Worm (Caenorhabditis elegans) whole organism, late embryonic: Measurements from ENCODE around the gene R04B5.1.

Experiments
- C08G9.2 ChIP-seq: sonication (generic microtip); optimal IDR thresholded peaks from 2 replicates; lab custom pipeline; 2016; ENCODE audit warnings: mild to moderate bottlenecking, missing genetic modification characterization, moderate library complexity, missing compliant biosample characterization
- F13H6.1 ChIP-seq: sonication (generic microtip); optimal IDR thresholded peaks from 2 replicates; lab custom pipeline; 2016; ENCODE audit warnings: missing genetic modification characterization, missing compliant biosample characterization
- K02D7.2 ChIP-seq: sonication (generic microtip); optimal IDR thresholded peaks from 2 replicates; lab custom pipeline; 2017; ENCODE audit warnings: mild to moderate bottlenecking, missing genetic modification characterization, missing compliant biosample characterization
- K09A11.1 ChIP-seq: sonication (generic microtip); optimal IDR thresholded peaks from 2 replicates; lab custom pipeline; 2017; ENCODE audit warnings: antibody characterized with exemption, mild to moderate bottlenecking, missing genetic modification characterization, missing compliant biosample characterization; ENCODE audit not compliant: insufficient read depth
- T23F11.4 ChIP-seq: fragments of 200-800 bp; sonication (Bioruptor generic); optimal IDR thresholded peaks from 2 replicates; lab custom pipeline; 2018; ENCODE audit warnings: mild to moderate bottlenecking, missing genetic modification characterization, missing compliant biosample characterization
- Y22D7AL.16 ChIP-seq: sonication (generic microtip); optimal IDR thresholded peaks from 2 replicates; lab custom pipeline; 2016; ENCODE audit warnings: missing genetic modification characterization, missing compliant biosample characterization
- ahr-1 ChIP-seq: sonication (generic microtip); optimal IDR thresholded peaks from 2 replicates; lab custom pipeline; 2016; ENCODE audit warnings: missing genetic modification characterization, missing compliant biosample characterization
- ceh-14 ChIP-seq: sonication (generic microtip); optimal IDR thresholded peaks from 2 replicates; lab custom pipeline; 2016; ENCODE audit warnings: missing genotype, missing genetic modification characterization, missing compliant biosample characterization
- ceh-18 ChIP-seq: sonication (generic microtip); optimal IDR thresholded peaks from 2 replicates; lab custom pipeline; 2016; ENCODE audit warnings: missing genetic modification characterization, missing compliant biosample characterization
- ceh-22 ChIP-seq: sonication (generic microtip); optimal IDR thresholded peaks from 2 replicates; lab custom pipeline; 2017; ENCODE audit warnings: missing biosample characterization, missing genetic modification characterization
- ceh-30 ChIP-seq: fragments of 150-350 bp; optimal IDR thresholded peaks from 2 replicates; lab custom pipeline; 2014; ENCODE audit warnings: missing biosample characterization, missing genetic modification characterization
- ceh-31 ChIP-seq: sonication (generic microtip); optimal IDR thresholded peaks from 2 replicates; lab custom pipeline; 2016; ENCODE audit warnings: missing genetic modification characterization, missing compliant biosample characterization
- ceh-34 ChIP-seq: sonication (generic microtip); optimal IDR thresholded peaks from 2 replicates; lab custom pipeline; 2016; ENCODE audit warnings: mild to moderate bottlenecking, missing genetic modification characterization, missing compliant biosample characterization
- ceh-45 ChIP-seq: fragments of 200-800 bp; sonication (Bioruptor generic); IDR thresholded peaks from 2 replicates; pipeline ENCODE4 v1.3.6; 2022; ENCODE audit warnings: missing genetic modification reagents, missing genetic modification characterization, missing compliant biosample characterization
- ceh-48 ChIP-seq: sonication (generic microtip); optimal IDR thresholded peaks from 2 replicates; lab custom pipeline; 2016; ENCODE audit warnings: missing genetic modification characterization, inconsistent platforms, missing compliant biosample characterization
- che-1 ChIP-seq: sonication (generic microtip); optimal IDR thresholded peaks from 2 replicates; lab custom pipeline; 2016; ENCODE audit warnings: mild to moderate bottlenecking, missing genetic modification characterization, missing compliant biosample characterization
- eyg-1 ChIP-seq: sonication (generic microtip); optimal IDR thresholded peaks from 2 replicates; lab custom pipeline; 2016; ENCODE audit warnings: missing genotype, missing genetic modification characterization, missing compliant biosample characterization
- fax-1 ChIP-seq: sonication (generic microtip); optimal IDR thresholded peaks from 2 replicates; lab custom pipeline; 2016; ENCODE audit warnings: missing genotype, missing genetic modification characterization, missing compliant biosample characterization
- fkh-10 ChIP-seq: fragments of 150-350 bp; optimal IDR thresholded peaks from 2 replicates; lab custom pipeline; 2014; ENCODE audit warnings: missing biosample characterization, missing genetic modification reagents, missing genetic modification characterization
- fkh-6 ChIP-seq: sonication (generic microtip); optimal IDR thresholded peaks from 2 replicates; lab custom pipeline; 2016; ENCODE audit warnings: missing genetic modification characterization, missing compliant biosample characterization
- gmeb-2 ChIP-seq: sonication (generic microtip); optimal IDR thresholded peaks from 2 replicates; lab custom pipeline; 2016; ENCODE audit warnings: missing genetic modification characterization, inconsistent platforms, missing compliant biosample characterization
- hlh-13 ChIP-seq: fragments of 200-800 bp; sonication (Bioruptor generic); optimal IDR thresholded peaks from 2 replicates; lab custom pipeline; 2018; ENCODE audit warnings: mild to moderate bottlenecking, missing genetic modification characterization, missing compliant biosample characterization
- hlh-15 ChIP-seq: sonication (generic microtip); optimal IDR thresholded peaks from 2 replicates; lab custom pipeline; 2016; ENCODE audit warnings: missing genetic modification characterization, missing compliant biosample characterization
- hlh-30 ChIP-seq: sonication (generic microtip); optimal IDR thresholded peaks from 2 replicates; lab custom pipeline; 2017; ENCODE audit warnings: antibody characterized with exemption, missing genetic modification characterization, missing compliant biosample characterization; ENCODE audit not compliant: insufficient read depth
- hlh-6 ChIP-seq: sonication (generic microtip); optimal IDR thresholded peaks from 2 replicates; lab custom pipeline; 2016; ENCODE audit warnings: missing genotype, missing genetic modification characterization, missing compliant biosample characterization
- pat-9 ChIP-seq: fragments of 200-800 bp; sonication (Bioruptor generic); optimal IDR thresholded peaks from 2 replicates; lab custom pipeline; 2018; ENCODE audit warnings: mild to moderate bottlenecking, missing genetic modification characterization, moderate library complexity, missing compliant biosample characterization
- pax-1 ChIP-seq: fragments of 150-350 bp; optimal IDR thresholded peaks from 2 replicates; lab custom pipeline; 2014; ENCODE audit warnings: missing biosample characterization, missing genetic modification characterization
- pha-2 ChIP-seq: sonication (generic microtip); optimal IDR thresholded peaks from 2 replicates; lab custom pipeline; 2017; ENCODE audit warnings: mild to moderate bottlenecking, missing genetic modification characterization, missing compliant biosample characterization
- pha-4 ChIP-seq: fragments of 150-350 bp; optimal IDR thresholded peaks from 2 replicates; lab custom pipeline; 2018; ENCODE audit warnings: missing biosample characterization, missing genetic modification reagents, missing genetic modification characterization
- pros-1 ChIP-seq: fragments of 150-350 bp; optimal IDR thresholded peaks from 2 replicates; lab custom pipeline; 2014; ENCODE audit warnings: missing biosample characterization, missing genetic modification reagents, missing genetic modification characterization
- ref-2 ChIP-seq: sonication (generic microtip); optimal IDR thresholded peaks from 2 replicates; lab custom pipeline; 2016; ENCODE audit warnings: missing genetic modification characterization, missing compliant biosample characterization
- rnt-1 ChIP-seq: sonication (generic microtip); optimal IDR thresholded peaks from 2 replicates; lab custom pipeline; 2016; ENCODE audit warnings: missing genetic modification characterization, missing compliant biosample characterization
- sox-2 ChIP-seq: fragments of 200-800 bp; sonication (Bioruptor generic); IDR thresholded peaks from 2 replicates; pipeline ENCODE4 v1.3.6; 2022; ENCODE audit warnings: missing genetic modification reagents, missing genetic modification characterization, missing compliant biosample characterization
- syd-9 ChIP-seq: sonication (generic microtip); optimal IDR thresholded peaks from 2 replicates; lab custom pipeline; 2016; ENCODE audit warnings: mild to moderate bottlenecking, missing genetic modification characterization, moderate library complexity, missing compliant biosample characterization
- tbx-2 ChIP-seq: sonication (generic microtip); optimal IDR thresholded peaks from 2 replicates; lab custom pipeline; 2016; ENCODE audit warnings: missing genetic modification characterization, missing compliant biosample characterization
- unc-3 ChIP-seq, 2 experiments: fragments of 200-800 bp in 1 of 2; sonication (Bioruptor generic) in 1 of 2; sonication (generic microtip) in 1 of 2; conservative IDR thresholded peaks in 1 of 2; optimal IDR thresholded peaks in 1 of 2; 2 replicates each; pipeline versions ENCODE4 v1.3.6 to Lab custom; 2016 to 2022; ENCODE audit warnings: missing compliant biosample characterization in 2 of 2, missing genetic modification characterization in 2 of 2, missing genetic modification reagents in 1 of 2
- unc-42 ChIP-seq: sonication (generic microtip); optimal IDR thresholded peaks from 2 replicates; lab custom pipeline; 2016; ENCODE audit warnings: missing genotype, missing genetic modification characterization, missing compliant biosample characterization
- unc-86 ChIP-seq: sonication (generic microtip); optimal IDR thresholded peaks from 2 replicates; lab custom pipeline; 2016; ENCODE audit warnings: missing genetic modification characterization, missing compliant biosample characterization

R04B5.1 gene

DNA sequence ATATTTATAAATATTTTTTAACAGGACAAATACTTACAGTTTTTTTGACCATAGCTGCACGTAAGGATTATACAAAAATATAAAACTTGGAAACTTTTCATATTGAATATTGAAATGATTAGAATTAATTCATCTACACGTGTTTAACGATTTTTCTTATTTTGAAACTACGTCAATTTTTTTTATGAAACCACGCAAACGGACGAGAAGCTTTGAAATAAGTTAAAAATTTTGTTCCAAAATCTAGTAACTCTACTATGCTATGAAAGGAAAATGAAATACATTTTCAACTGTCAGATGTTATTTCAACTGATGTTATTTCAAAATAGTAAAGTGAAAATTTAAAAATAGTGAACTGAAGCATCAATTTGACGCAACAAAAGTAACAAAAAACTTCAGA, 4.4 kb downstream of the R04B5.1 start, which contains the start of gene F57A8.6:
F57A8.6 (minus strand) TSS at position 101 of the 400 bp plus-strand sequence.
- no peak for TF ChIP-seq T23F11.4
- no peak for TF ChIP-seq gmeb-2 (tag; lab: Kevin White, UChicago)
- TF ChIP-seq ceh-14 (tag; lab: Kevin White, UChicago) = no peak
- no peak for TF ChIP-seq ceh-34 (tag; lab: Kevin White, UChicago)
- TF ChIP-seq ceh-48 (tag; lab: Kevin White, UChicago) = no peak
- TF ChIP-seq fkh-10 (GFP tag; lab: Kevin White, UChicago) = no peak
- no peak for TF ChIP-seq tbx-2 (tag; lab: Kevin White, UChicago)
- no peak for TF ChIP-seq che-1 (tag; lab: Kevin White, UChicago)
- TF ChIP-seq pha-2 (tag; lab: Kevin White, UChicago) = no peak
- no peak for TF ChIP-seq hlh-30 (tag; lab: Kevin White, UChicago)
- no peak for TF ChIP-seq fkh-6 (tag; lab: Kevin White, UChicago)
- no peak for TF ChIP-seq pros-1 (tag; lab: Kevin White, UChicago)

DNA sequence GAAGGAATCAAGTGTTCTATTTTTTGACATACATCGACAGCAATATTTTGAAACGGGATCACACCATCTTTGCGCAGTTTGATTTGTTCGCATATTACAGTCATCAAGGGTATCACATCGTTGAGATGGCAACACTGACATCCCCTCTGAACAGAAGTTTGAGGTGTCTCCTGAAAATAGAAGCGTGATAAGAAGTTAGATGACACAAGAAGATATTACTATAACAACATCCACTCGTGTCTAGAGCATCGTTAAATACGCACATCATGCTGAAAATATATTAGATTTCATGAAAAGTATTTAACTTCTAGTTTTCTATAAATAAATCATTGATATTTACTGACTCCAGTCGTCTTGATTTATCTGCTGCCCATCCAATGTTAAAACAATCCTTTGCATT, 5.4 kb downstream of the R04B5.1 start:
- TF ChIP-seq ceh-18 (tag; lab: Kevin White, UChicago) = no peak
- TF ChIP-seq fkh-6 (tag; lab: Kevin White, UChicago) = no peak
- TF ChIP-seq hlh-15 (tag; lab: Kevin White, UChicago) = no peak
- TF ChIP-seq Y22D7AL.16 (tag; lab: Kevin White, UChicago) = no peak
- no peak for TF ChIP-seq syd-9 (tag; lab: Kevin White, UChicago)
- no peak for TF ChIP-seq K02D7.2
- no peak for TF ChIP-seq eyg-1 (tag; lab: Kevin White, UChicago)
- TF ChIP-seq, all 69 proteins: peak for 0

DNA sequence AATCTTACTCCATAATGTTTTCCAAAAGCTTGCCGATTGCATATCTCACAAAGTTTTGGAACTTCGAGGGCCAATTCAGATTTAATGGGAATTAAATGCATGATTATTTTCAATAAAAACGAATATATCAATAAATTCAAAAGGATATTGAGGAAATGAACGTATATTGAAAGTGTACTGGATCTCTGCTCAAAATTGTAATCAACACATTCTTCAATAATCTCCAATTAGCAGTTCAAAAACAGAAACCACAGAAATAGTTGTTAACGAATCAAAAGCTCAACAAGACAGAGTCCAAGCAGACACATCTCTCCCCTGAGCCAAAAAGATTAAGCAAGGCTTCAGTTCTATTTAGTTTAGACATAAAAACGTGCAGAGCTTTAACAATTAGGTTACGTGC, 7.6 kb downstream of the R04B5.1 start, which contains the start of gene nhr-192:
nhr-192 (minus strand) TSS at position 101 of the 400 bp plus-strand sequence.
- TF ChIP-seq hlh-13 (GFP tag; lab: Kevin White, UChicago) = no peak
- TF ChIP-seq pat-9 (tag; lab: Kevin White, UChicago) = no peak

DNA sequence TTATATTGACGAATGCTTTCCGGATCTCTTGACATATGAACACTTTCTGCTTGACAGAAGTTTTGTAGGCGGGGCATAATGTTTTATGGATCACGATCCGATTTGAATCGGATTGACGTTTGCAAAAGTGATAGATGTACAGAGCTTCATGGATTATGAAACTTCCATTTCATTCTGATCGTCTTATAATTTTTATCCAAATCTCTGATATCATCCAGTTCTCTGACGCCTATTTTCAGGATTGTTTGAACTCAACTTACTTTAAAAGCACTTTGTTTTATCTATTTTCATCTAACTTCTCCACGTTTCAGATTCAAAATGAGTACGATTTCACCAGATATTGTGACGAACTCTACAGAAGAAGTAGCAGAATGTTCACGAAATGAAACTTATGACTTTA, 11.4 kb downstream of the R04B5.1 start, which contains the start of gene npr-39:
npr-39 (plus strand) TSS at position 301 of the 400 bp plus-strand sequence.
- TF ChIP-seq Y22D7AL.16 (tag; lab: Kevin White, UChicago) (no peak), rnt-1 (tag; lab: Kevin White, UChicago) (no peak), ref-2 (tag; lab: Kevin White, UChicago) (no peak), ceh-31 (no peak), fkh-10 (GFP tag; lab: Kevin White, UChicago) (no peak), K09A11.1 (tag; lab: Kevin White, UChicago) (no peak), C08G9.2 (no peak), unc-86 (tag; lab: Kevin White, UChicago) (no peak), ceh-45 (GFP tag; lab: Robert Waterston, UW) (no peak), hlh-13 (GFP tag; lab: Kevin White, UChicago) (no peak), unc-3 (GFP tag; conservative IDR thresholded peaks at IDR 0.05; lab: Robert Waterston, UW) (no peak), unc-3 (tag; optimal IDR thresholded peaks at IDR 0.05; lab: Kevin White, UChicago) (no peak), F13H6.1 (tag; lab: Kevin White, UChicago) (no peak), ceh-22 (tag; lab: Kevin White, UChicago) (no peak), sox-2 (GFP tag; lab: Robert Waterston, UW) (no peak), ceh-18 (tag; lab: Kevin White, UChicago) (no peak)

DNA sequence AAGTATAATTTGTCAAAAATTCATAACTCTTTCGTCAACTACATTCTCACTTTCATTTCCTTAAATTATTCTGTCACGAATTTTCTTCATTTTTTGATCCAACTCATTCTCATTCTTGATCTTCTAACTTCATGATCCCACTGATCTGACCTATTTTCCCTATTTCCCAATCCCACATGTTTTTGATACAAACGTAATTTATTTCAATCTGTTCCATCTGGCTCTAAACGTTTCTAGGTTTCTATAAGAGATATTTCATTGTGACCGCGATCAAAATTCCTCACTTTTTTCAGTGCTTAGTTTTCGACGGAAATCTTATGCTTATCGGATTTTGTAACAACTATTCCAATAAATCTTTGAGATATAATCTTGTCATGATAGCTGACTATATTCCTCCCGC, 12.5 kb downstream of the R04B5.1 start:
- no peak for TF ChIP-seq fkh-6 (tag; lab: Kevin White, UChicago)
- no peak for TF ChIP-seq fax-1
- no peak for TF ChIP-seq ceh-48 (tag; lab: Kevin White, UChicago)
- TF ChIP-seq hlh-6 (tag; lab: Kevin White, UChicago) = no peak
- no peak for TF ChIP-seq ceh-30 (tag; lab: Kevin White, UChicago)
- TF ChIP-seq unc-42 = no peak
- no peak for TF ChIP-seq eyg-1 (tag; lab: Kevin White, UChicago)
- TF ChIP-seq pha-4 (tag; lab: Kevin White, UChicago) = no peak
- no peak for TF ChIP-seq tbx-2 (tag; lab: Kevin White, UChicago)
- TF ChIP-seq pat-9 (tag; lab: Kevin White, UChicago) = no peak
- no peak for TF ChIP-seq rnt-1 (tag; lab: Kevin White, UChicago)
- TF ChIP-seq ahr-1 (tag; lab: Kevin White, UChicago) = no peak
- no peak for TF ChIP-seq ceh-45 (GFP tag; lab: Robert Waterston, UW)
- TF ChIP-seq pax-1 (tag; lab: Kevin White, UChicago) = no peak
